Fruit fly (Drosophila melanogaster) whole organism: ENCODE results near the gene mRpL36.

Experiments
- Dll ChIP-seq: fragments of >200 bp; optimal IDR thresholded peaks from 2 replicates; lab custom pipeline; 2017
- psq ChIP-seq: fragments of >200 bp; optimal IDR thresholded peaks from 2 replicates; lab custom pipeline; 2017
- usp ChIP-seq: fragments of >200 bp; optimal IDR thresholded peaks from 2 replicates; lab custom pipeline; 2017; ENCODE audit warnings: missing biosample characterization, missing genetic modification characterization, mixed read lengths

- TF ChIP-seq Dll (no peak), psq (lab: Kevin White, UChicago) (no peak), usp (GFP tag; lab: Kevin White, UChicago) (no peak)
Measured at dm6 chr3L:8108201-8108600, 16.7 kb downstream of the mRpL36 start.
